Worm (Caenorhabditis elegans) whole organism, L2 larva: ENCODE data around the gene Y37A1B.4.

Source experiments
- F13H6.1 ChIP-seq: sonication (generic microtip); optimal IDR thresholded peaks from 2 replicates; lab custom pipeline; 2016; ENCODE audit warnings: missing genetic modification characterization, missing compliant biosample characterization
- ama-1 ChIP-seq: fragments of 150-350 bp; optimal IDR thresholded peaks from 2 replicates; lab custom pipeline; 2018; ENCODE audit warnings: inconsistent platforms
- ceh-16 ChIP-seq: fragments of 150-350 bp; optimal IDR thresholded peaks from 2 replicates; lab custom pipeline; 2014; ENCODE audit warnings: missing biosample characterization, missing genetic modification characterization
- egl-27 ChIP-seq: sonication (generic microtip); optimal IDR thresholded peaks from 3 replicates; lab custom pipeline; 2017; ENCODE audit warnings: missing biosample characterization, missing genetic modification reagents, missing genetic modification characterization
- elt-3 ChIP-seq: sonication (generic microtip); optimal IDR thresholded peaks from 2 replicates; lab custom pipeline; 2017; ENCODE audit warnings: missing biosample characterization, missing genetic modification characterization
- lin-13 ChIP-seq: fragments of 150-350 bp; optimal IDR thresholded peaks from 2 replicates; lab custom pipeline; 2014; ENCODE audit warnings: missing biosample characterization, missing genetic modification reagents, missing genetic modification characterization
- nhr-11 ChIP-seq: fragments of 150-350 bp; optimal IDR thresholded peaks from 2 replicates; lab custom pipeline; 2014; ENCODE audit warnings: missing biosample characterization, missing genetic modification characterization
- nhr-12 ChIP-seq: fragments of 150-350 bp; optimal IDR thresholded peaks from 2 replicates; lab custom pipeline; 2014; ENCODE audit warnings: missing biosample characterization, missing genetic modification characterization
- nhr-129 ChIP-seq: fragments of 150-350 bp; optimal IDR thresholded peaks from 2 replicates; lab custom pipeline; 2014; ENCODE audit warnings: missing biosample characterization, missing genetic modification characterization
- nhr-237 ChIP-seq: fragments of 150-350 bp; optimal IDR thresholded peaks from 2 replicates; lab custom pipeline; 2014; ENCODE audit warnings: missing biosample characterization, missing genetic modification characterization
- nhr-25 ChIP-seq: fragments of 150-350 bp; sonication (generic microtip); optimal IDR thresholded peaks from 3 replicates; lab custom pipeline; 2014; ENCODE audit warnings: missing biosample characterization, missing genetic modification characterization
- unc-39 ChIP-seq: fragments of 150-350 bp; optimal IDR thresholded peaks from 2 replicates; lab custom pipeline; 2014; ENCODE audit warnings: missing biosample characterization, missing genetic modification characterization
- ztf-11 ChIP-seq: sonication (generic microtip); optimal IDR thresholded peaks from 2 replicates; lab custom pipeline; 2017; ENCODE audit warnings: missing biosample characterization, missing genetic modification characterization

- TF ChIP-seq ama-1 (lab: Kevin White, UChicago): no peak
- TF ChIP-seq nhr-129 (tag; lab: Kevin White, UChicago): no peak
- TF ChIP-seq elt-3 (tag; lab: Kevin White, UChicago): no peak
- TF ChIP-seq F13H6.1 (tag; lab: Kevin White, UChicago): no peak
- no peak for TF ChIP-seq nhr-11 (tag; lab: Kevin White, UChicago)
- TF ChIP-seq nhr-237: no peak
- no peak for TF ChIP-seq nhr-25 (tag; lab: Kevin White, UChicago)
- no peak for TF ChIP-seq ceh-16 (tag; lab: Kevin White, UChicago)
- TF ChIP-seq lin-13 (GFP tag; lab: Kevin White, UChicago): no peak
- no peak for TF ChIP-seq unc-39 (tag; lab: Kevin White, UChicago)
- no peak for TF ChIP-seq egl-27 (tag; lab: Kevin White, UChicago)
- no peak for TF ChIP-seq nhr-12 (tag; lab: Kevin White, UChicago)
- TF ChIP-seq ztf-11 (tag; lab: Kevin White, UChicago): no peak
Observed at ce11 chrIV:14098540-14099098, 38.1 kb upstream of the Y37A1B.4 start.
